Worm (Caenorhabditis elegans): Measurements from ENCODE around the gene plp-1.

DNA sequence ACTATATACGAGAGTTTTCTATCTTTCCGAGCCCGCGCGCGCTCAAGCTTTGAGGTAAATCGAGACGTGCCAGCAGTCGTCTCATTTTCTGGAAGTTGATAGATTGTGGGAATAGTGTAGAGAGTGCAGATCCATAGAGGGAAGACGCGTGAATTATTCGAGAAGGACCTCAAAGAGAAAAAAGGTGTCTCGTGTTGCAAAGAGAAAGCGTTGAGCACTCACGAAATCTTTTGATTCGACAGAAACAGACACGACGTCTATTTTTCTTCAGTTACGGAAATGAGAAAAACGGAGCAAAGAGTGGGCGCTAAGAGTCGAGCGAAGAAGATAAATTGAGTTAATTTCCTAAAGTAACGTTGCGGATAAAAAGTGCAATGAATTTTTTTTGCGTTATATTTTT is 9.3 kb upstream of the plp-1 start:
- TF ChIP-seq tra-4 (tag; optimal IDR thresholded peaks at IDR 0.05) (no peak), ama-1 (optimal IDR thresholded peaks at IDR 0.05) (no peak), ceh-13 (GFP tag; optimal IDR thresholded peaks at IDR 0.05) (no peak), aly-1 (tag; optimal IDR thresholded peaks at IDR 0.05) (no peak), ceh-36 (tag; optimal IDR thresholded peaks at IDR 0.05) (no peak), scrt-1 (GFP tag; IDR thresholded peaks at IDR 0.05) (no peak), hnd-1 (tag; optimal IDR thresholded peaks at IDR 0.05) (no peak), sea-1 (GFP tag; conservative IDR thresholded peaks at IDR 0.05) (no peak), tbx-37 (GFP tag; conservative IDR thresholded peaks at IDR 0.05) (no peak), tbx-11 (GFP tag; IDR thresholded peaks at IDR 0.05) (no peak), hmbx-1 (tag; optimal IDR thresholded peaks at IDR 0.05) (no peak)
